Fruit fly (Drosophila melanogaster) whole organism, embryonic: ENCODE results near the gene CG5810.

Experiments used
- Abd-B ChIP-seq: fragments of 200-800 bp; sonication (Bioruptor generic); optimal IDR thresholded peaks from 2 replicates; lab custom pipeline; 2018; ENCODE audit warnings: missing biosample characterization, mild to moderate bottlenecking, missing genetic modification characterization, moderate library complexity
- CG10366 ChIP-seq: fragments of 200-800 bp; sonication (Bioruptor generic); IDR thresholded peaks from 2 replicates; pipeline ENCODE4 v1.3.6; 2022; ENCODE audit warnings: missing biosample characterization, missing genetic modification characterization
- CG12155 ChIP-seq: fragments of 200-800 bp; sonication (Bioruptor generic); optimal IDR thresholded peaks from 3 replicates; lab custom pipeline; 2016; ENCODE audit warnings: missing biosample characterization, missing genetic modification characterization
- CG12659 ChIP-seq: fragments of 200-800 bp; sonication (Bioruptor generic); optimal IDR thresholded peaks from 3 replicates; lab custom pipeline; 2017; ENCODE audit warnings: mild to moderate bottlenecking, missing biosample characterization, missing genetic modification reagents, missing genetic modification characterization
- CG13287 ChIP-seq: fragments of 200-800 bp; sonication (Bioruptor generic); IDR thresholded peaks from 2 replicates; pipeline ENCODE4 v1.3.6; 2022; ENCODE audit warnings: missing biosample characterization, missing genetic modification characterization; ENCODE audit not compliant: partially characterized antibody
- CG13775 ChIP-seq: fragments of 200-800 bp; sonication (Bioruptor generic); optimal IDR thresholded peaks from 3 replicates; lab custom pipeline; 2017; ENCODE audit warnings: missing biosample characterization, mild to moderate bottlenecking, missing genetic modification characterization
- CG15073 ChIP-seq: fragments of 200-800 bp; sonication (Bioruptor generic); optimal IDR thresholded peaks from 2 replicates; lab custom pipeline; 2016; ENCODE audit warnings: missing biosample characterization, missing genetic modification characterization
- CG16815 ChIP-seq: fragments of 200-800 bp; sonication (Bioruptor generic); optimal IDR thresholded peaks from 3 replicates; lab custom pipeline; 2017; ENCODE audit warnings: missing biosample characterization, mild to moderate bottlenecking, missing genetic modification characterization
- CG18619 ChIP-seq: fragments of 200-800 bp; sonication (Bioruptor generic); optimal IDR thresholded peaks from 3 replicates; lab custom pipeline; 2017; ENCODE audit warnings: missing biosample characterization, mild to moderate bottlenecking, missing genetic modification characterization
- CG2129 ChIP-seq: fragments of 200-800 bp; sonication (Bioruptor generic); IDR thresholded peaks from 2 replicates; pipeline ENCODE4 v1.3.6; 2022; ENCODE audit warnings: missing biosample characterization, missing genetic modification characterization; ENCODE audit not compliant: partially characterized antibody
- CG3726 ChIP-seq: fragments of 200-800 bp; sonication (Bioruptor generic); IDR thresholded peaks from 3 replicates; pipeline ENCODE4, ENCODE4 v1.3.6; 2022; ENCODE audit warnings: missing biosample characterization, missing genetic modification characterization
- CG3847 ChIP-seq: fragments of 200-800 bp; sonication (Bioruptor generic); IDR thresholded peaks from 2 replicates; pipeline ENCODE4 v1.3.6; 2022; ENCODE audit warnings: missing biosample characterization, missing genetic modification characterization
- CG3995 ChIP-seq: fragments of 200-800 bp; sonication (Bioruptor generic); optimal IDR thresholded peaks from 3 replicates; lab custom pipeline; 2016; ENCODE audit warnings: missing biosample characterization, missing genetic modification characterization
- CG4424 ChIP-seq: fragments of 200-800 bp; sonication (Bioruptor generic); optimal IDR thresholded peaks from 3 replicates; lab custom pipeline; 2016; ENCODE audit warnings: missing biosample characterization, missing genetic modification characterization
- CG5180 ChIP-seq: fragments of 200-800 bp; sonication (Bioruptor generic); optimal IDR thresholded peaks from 3 replicates; lab custom pipeline; 2017; ENCODE audit warnings: missing biosample characterization, missing genetic modification characterization, mild to moderate bottlenecking, moderate library complexity, missing genetic modification reagents
- CG6813 ChIP-seq: fragments of 200-800 bp; sonication (Bioruptor generic); optimal IDR thresholded peaks from 2 replicates; lab custom pipeline; 2017; ENCODE audit warnings: missing biosample characterization, missing genetic modification characterization, mild to moderate bottlenecking, moderate library complexity, missing genetic modification reagents
- CG8281 ChIP-seq: fragments of 200-800 bp; sonication (Bioruptor generic); optimal IDR thresholded peaks from 2 replicates; lab custom pipeline; 2018; ENCODE audit warnings: missing biosample characterization, mild to moderate bottlenecking, missing genetic modification characterization, moderate library complexity
- CG9876 ChIP-seq: fragments of 200-800 bp; sonication (Bioruptor generic); optimal IDR thresholded peaks from 2 replicates; lab custom pipeline; 2016; ENCODE audit warnings: missing biosample characterization, missing genetic modification characterization
- CrebB ChIP-seq: fragments of 200-800 bp; sonication (Bioruptor generic); optimal IDR thresholded peaks from 3 replicates; lab custom pipeline; 2018; ENCODE audit warnings: missing biosample characterization, mild to moderate bottlenecking, missing genetic modification characterization
- Eip74EF ChIP-seq, 2 experiments: fragments of 200-800 bp in 1 of 2; fragments of >200 bp in 1 of 2; sonication (Bioruptor generic) in 1 of 2; optimal IDR thresholded peaks; 2 replicates each; lab custom pipeline; 2017 to 2019; ENCODE audit warnings: missing biosample characterization in 2 of 2, missing genetic modification characterization in 2 of 2, mild to moderate bottlenecking in 1 of 2, moderate library complexity in 1 of 2
- Fer3 ChIP-seq: fragments of 200-800 bp; sonication (Bioruptor generic); optimal IDR thresholded peaks from 2 replicates; lab custom pipeline; 2018; ENCODE audit warnings: missing biosample characterization, mild to moderate bottlenecking, missing genetic modification characterization, moderate library complexity
- GATAe ChIP-seq: fragments of 200-800 bp; sonication (Bioruptor generic); conservative IDR thresholded peaks from 2 replicates; pipeline ENCODE4 v1.3.6; 2022; ENCODE audit warnings: missing biosample characterization, missing genetic modification characterization
- Gug ChIP-seq: fragments of 200-800 bp; sonication (Bioruptor generic); IDR thresholded peaks from 4 replicates; pipeline ENCODE4 v1.3.6; 2022; ENCODE audit warnings: missing biosample characterization, missing genetic modification characterization
- HLH54F ChIP-seq: fragments of 200-800 bp; sonication (Bioruptor generic); optimal IDR thresholded peaks from 3 replicates; lab custom pipeline; 2016; ENCODE audit warnings: missing biosample characterization, missing genetic modification characterization
- HLHmδ ChIP-seq: fragments of 200-800 bp; sonication (Bioruptor generic); optimal IDR thresholded peaks from 2 replicates; lab custom pipeline; 2018; ENCODE audit warnings: missing biosample characterization, mild to moderate bottlenecking, missing genetic modification characterization, moderate library complexity
- Hmr ChIP-seq: fragments of 200-800 bp; sonication (Bioruptor generic); optimal IDR thresholded peaks from 3 replicates; lab custom pipeline; 2017; ENCODE audit warnings: mild to moderate bottlenecking, missing biosample characterization, missing genetic modification reagents, missing genetic modification characterization
- Lim3 ChIP-seq: fragments of 200-800 bp; sonication (Bioruptor generic); IDR thresholded peaks from 2 replicates; pipeline ENCODE4 v1.3.6; 2022; ENCODE audit warnings: missing biosample characterization, missing genetic modification characterization
- MBD-R2 ChIP-seq: fragments of 200-800 bp; sonication (Bioruptor generic); IDR thresholded peaks from 2 replicates; pipeline ENCODE4 v1.3.6; 2022; ENCODE audit warnings: missing biosample characterization, missing genetic modification characterization
- Myb ChIP-seq: fragments of 200-800 bp; sonication (Bioruptor generic); optimal IDR thresholded peaks from 2 replicates; lab custom pipeline; 2016; ENCODE audit warnings: missing biosample characterization, missing genetic modification characterization
- NC2β ChIP-seq: fragments of 200-800 bp; sonication (Bioruptor generic); optimal IDR thresholded peaks from 2 replicates; lab custom pipeline; 2016; ENCODE audit warnings: missing biosample characterization, missing genetic modification characterization
- NK7.1 ChIP-seq: fragments of 200-800 bp; sonication (Bioruptor generic); optimal IDR thresholded peaks from 3 replicates; lab custom pipeline; 2016; ENCODE audit warnings: missing biosample characterization, missing genetic modification characterization
- Optix ChIP-seq: fragments of 200-800 bp; sonication (Bioruptor generic); IDR thresholded peaks from 3 replicates; pipeline ENCODE4 v1.3.6; 2022; ENCODE audit warnings: missing biosample characterization, missing genetic modification characterization
- PHDP ChIP-seq: fragments of 200-800 bp; sonication (Bioruptor generic); optimal IDR thresholded peaks from 3 replicates; lab custom pipeline; 2018; ENCODE audit warnings: missing biosample characterization, mild to moderate bottlenecking, missing genetic modification characterization, moderate library complexity
- Ptx1 ChIP-seq: fragments of 200-800 bp; sonication (Bioruptor generic); IDR thresholded peaks from 2 replicates; pipeline ENCODE4 v1.3.6; 2022; ENCODE audit warnings: missing biosample characterization, missing genetic modification characterization
- disco-r ChIP-seq: fragments of 200-800 bp; sonication (Bioruptor generic); optimal IDR thresholded peaks from 2 replicates; lab custom pipeline; 2016; ENCODE audit warnings: missing biosample characterization, missing genetic modification characterization
- dysf ChIP-seq: fragments of 200-800 bp; sonication (Bioruptor generic); IDR thresholded peaks from 3 replicates; pipeline ENCODE4 v1.3.6; 2022; ENCODE audit warnings: missing biosample characterization, missing genetic modification characterization
- gfzf ChIP-seq: fragments of 200-800 bp; sonication (Bioruptor generic); optimal IDR thresholded peaks from 2 replicates; lab custom pipeline; 2016; ENCODE audit warnings: missing biosample characterization, mild to moderate bottlenecking, missing genetic modification characterization, moderate library complexity
- nom ChIP-seq: fragments of 200-800 bp; sonication (Bioruptor generic); optimal IDR thresholded peaks from 2 replicates; lab custom pipeline; 2017; ENCODE audit warnings: missing biosample characterization, missing genetic modification characterization, mild to moderate bottlenecking, moderate library complexity, missing genetic modification reagents
- p53 ChIP-seq: fragments of 200-800 bp; sonication (Bioruptor generic); optimal IDR thresholded peaks from 2 replicates; lab custom pipeline; 2016; ENCODE audit warnings: missing biosample characterization, missing genetic modification characterization
- prd ChIP-seq, 3 experiments: fragments of >200 bp in 2 of 3; fragments of 200-800 bp in 1 of 3; sonication (Bioruptor generic) in 1 of 3; optimal IDR thresholded peaks in 2 of 3; IDR thresholded peaks in 1 of 3; 2 replicates in 2 of 3; 3 replicates in 1 of 3; pipeline versions ENCODE4 v1.3.6 to Lab custom; 2017 to 2022; ENCODE audit warnings: missing biosample characterization in 1 of 3, missing genetic modification characterization in 1 of 3
- rib ChIP-seq: fragments of 200-800 bp; sonication (Bioruptor generic); IDR thresholded peaks from 2 replicates; pipeline ENCODE4 v1.3.6; 2022; ENCODE audit warnings: missing biosample characterization, missing genetic modification characterization
- shn ChIP-seq: fragments of 200-800 bp; sonication (Bioruptor generic); optimal IDR thresholded peaks from 3 replicates; lab custom pipeline; 2016; ENCODE audit warnings: missing biosample characterization, missing genetic modification characterization
- sob ChIP-seq: fragments of 200-800 bp; sonication (Bioruptor generic); IDR thresholded peaks from 2 replicates; pipeline ENCODE4 v1.3.6; 2022; ENCODE audit warnings: missing biosample characterization, missing genetic modification characterization
- tll ChIP-seq, 2 experiments: fragments of 200-800 bp in 1 of 2; fragments of >200 bp in 1 of 2; sonication (Bioruptor generic) in 1 of 2; optimal IDR thresholded peaks; 2 replicates each; lab custom pipeline; 2017 to 2019; ENCODE audit warnings: missing biosample characterization in 2 of 2, missing genetic modification characterization in 2 of 2, mild to moderate bottlenecking in 1 of 2, moderate library complexity in 1 of 2
- tna ChIP-seq: fragments of 200-800 bp; sonication (Bioruptor generic); IDR thresholded peaks from 2 replicates; pipeline ENCODE4 v1.3.6; 2022; ENCODE audit warnings: missing biosample characterization, missing genetic modification characterization; ENCODE audit not compliant: partially characterized antibody
- trh ChIP-seq: fragments of 200-800 bp; sonication (Bioruptor generic); optimal IDR thresholded peaks from 2 replicates; lab custom pipeline; 2016; ENCODE audit warnings: missing biosample characterization, missing genetic modification characterization
- zen2 ChIP-seq: fragments of 200-800 bp; sonication (Bioruptor generic); IDR thresholded peaks from 3 replicates; pipeline ENCODE4 v1.3.6; 2022; ENCODE audit warnings: missing biosample characterization, missing genetic modification characterization; ENCODE audit not compliant: partially characterized antibody

Gene CG5810

dm6 chr3R:21204500-21205167 is 41.1 kb downstream of the CG5810 start (continued):
- TF ChIP-seq CG15073 (no peak), CG8281 (tag; lab: Kevin White, UChicago) (peak; percentile 70), CG13775 (GFP tag; lab: Kevin White, UChicago) (peak; percentile 81), Lim3 (GFP tag; lab: Robert Waterston, UW) (0 out of 2 replicates have a peak, but pooled peaks have one; percentile 27), CG5180 (GFP tag; lab: Kevin White, UChicago) (peak; percentile 55), dysf (GFP tag; lab: Robert Waterston, UW) (peak; percentile 87), CG3995 (GFP tag; lab: Kevin White, UChicago) (peak; percentile 18), CG6813 (GFP tag; lab: Kevin White, UChicago) (peak; percentile 76), CG10366 (GFP tag; lab: Robert Waterston, UW) (peak; percentile 74), Ptx1 (GFP tag; lab: Robert Waterston, UW) (peak; percentile 89), shn (GFP tag; lab: Kevin White, UChicago) (peak; percentile 85), rib (GFP tag; lab: Robert Waterston, UW) (peak; percentile 48; the same call in 1 of the 2 replicates), CG3847 (GFP tag; lab: Robert Waterston, UW) (no peak), p53 (no peak), CG12155 (peak; percentile 53), Abd-B (peak; percentile 80), HLH54F (GFP tag; lab: Kevin White, UChicago) (peak; percentile 48), HLHmδ (GFP tag; lab: Kevin White, UChicago) (peak; percentile 53), GATAe (GFP tag; lab: Robert Waterston, UW) (no peak; the same call in 1 of the 2 replicates), CG9876 (GFP tag; lab: Kevin White, UChicago) (peak; percentile 51), NC2β (GFP tag; lab: Kevin White, UChicago) (peak; percentile 82), CG18619 (GFP tag; lab: Kevin White, UChicago) (peak; percentile 72), CG4424 (peak; percentile 83), nom (GFP tag; lab: Kevin White, UChicago) (peak; percentile 9), disco-r (peak; percentile 74), zen2 (GFP tag; lab: Robert Waterston, UW) (peak; percentile 60; the same call in 2 of the 3 replicates), MBD-R2 (GFP tag; lab: Robert Waterston, UW) (no peak), Fer3 (tag; lab: Kevin White, UChicago) (peak; percentile 50), CG13287 (GFP tag; lab: Robert Waterston, UW) (peak; percentile 50; the same call in 1 of the 2 replicates), CG2129 (GFP tag; lab: Robert Waterston, UW) (no peak), sob (GFP tag; lab: Robert Waterston, UW) (no peak; the same call in 1 of the 2 replicates), CG16815 (GFP tag; lab: Kevin White, UChicago) (peak; percentile 51), gfzf (GFP tag; lab: Kevin White, UChicago) (no peak), tll (GFP tag; optimal IDR thresholded peaks at IDR 0.05; lab: Kevin White, UChicago) (no peak), Myb (GFP tag; lab: Kevin White, UChicago) (peak; percentile 40), Eip74EF (GFP tag; optimal IDR thresholded peaks at IDR 0.05; lab: Kevin White, UChicago) (peak in 1 of 2 experiments; percentile 87), tna (GFP tag; lab: Robert Waterston, UW) (peak; percentile 33; the same call in 1 of the 2 replicates), NK7.1 (GFP tag; lab: Kevin White, UChicago) (peak; percentile 63), prd (optimal IDR thresholded peaks at IDR 0.05; lab: Kevin White, UChicago) (no peak), prd (GFP tag; IDR thresholded peaks at IDR 0.05; lab: Robert Waterston, UW) (peak; percentile 81), PHDP (tag; lab: Kevin White, UChicago) (peak; percentile 88), Gug (GFP tag; lab: Robert Waterston, UW) (peak; percentile 73; the same call in 3 of the 4 replicates), trh (GFP tag; lab: Kevin White, UChicago) (peak; percentile 60), CG3726 (GFP tag; lab: Robert Waterston, UW) (peak; percentile 55; the same call in 1 of the 3 replicates), CG12659 (GFP tag; lab: Kevin White, UChicago) (peak; percentile 80), Optix (GFP tag; lab: Robert Waterston, UW) (peak; percentile 44; the same call in 1 of the 3 replicates), CrebB (peak; percentile 65), Hmr (peak; percentile 70)
